Fruit fly (Drosophila melanogaster): Measurements from ENCODE around the gene Set8.

The Set8 gene

DNA sequence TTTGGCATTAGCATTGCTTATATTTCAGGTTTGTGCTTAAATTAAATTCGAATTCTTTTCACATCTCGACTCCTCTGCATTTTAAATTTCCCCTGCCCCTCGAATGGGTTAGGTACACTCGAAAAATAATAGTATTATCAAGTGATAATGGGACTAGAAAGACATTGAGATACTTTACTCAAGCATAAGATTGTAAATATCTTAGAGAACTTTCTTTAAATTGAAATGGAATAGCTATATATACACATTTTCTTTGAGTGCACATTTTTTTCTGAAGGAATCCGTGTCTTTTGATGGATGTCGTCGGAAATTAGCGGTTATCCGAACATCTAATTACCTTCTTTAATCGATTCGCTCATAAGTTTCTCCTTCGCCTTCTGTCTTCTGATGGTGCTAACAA, 4.8 kb upstream of the Set8 start (continued):
- TF ChIP-seq bcd (GFP tag; optimal IDR thresholded peaks at IDR 0.05) (no peak), lov (optimal IDR thresholded peaks at IDR 0.05) (no peak), lov (GFP tag; IDR thresholded peaks at IDR 0.05) (no peak), hb (GFP tag; IDR thresholded peaks at IDR 0.05; ENCODE audit: partially characterized antibody) (no peak), aop (GFP tag; IDR thresholded peaks at IDR 0.05) (no peak), CG10654 (GFP tag; optimal IDR thresholded peaks at IDR 0.05) (no peak), Meics (GFP tag; optimal IDR thresholded peaks at IDR 0.05) (peak; percentile 38), CG1792 (GFP tag; optimal IDR thresholded peaks at IDR 0.05) (no peak), toy (GFP tag; IDR thresholded peaks at IDR 0.05) (no peak), CG14965 (GFP tag; optimal IDR thresholded peaks at IDR 0.05; ENCODE audit: borderline replicate concordance) (no peak), Vsx1 (GFP tag; optimal IDR thresholded peaks at IDR 0.05) (no peak), CG18476 (GFP tag; optimal IDR thresholded peaks at IDR 0.05) (peak; percentile 3), HLHmδ (GFP tag; optimal IDR thresholded peaks at IDR 0.05) (no peak), da (GFP tag; optimal IDR thresholded peaks at IDR 0.05) (no peak), grn (GFP tag; optimal IDR thresholded peaks at IDR 0.05) (no peak), CG33557 (GFP tag; optimal IDR thresholded peaks at IDR 0.05) (no peak), psq (GFP tag; optimal IDR thresholded peaks at IDR 0.05) (no peak), gcm (GFP tag; optimal IDR thresholded peaks at IDR 0.05) (no peak), oc (tag; optimal IDR thresholded peaks at IDR 0.05) (no peak), ind (GFP tag; optimal IDR thresholded peaks at IDR 0.05) (no peak), CG13894 (tag; optimal IDR thresholded peaks at IDR 0.05) (no peak), esg (GFP tag; conservative IDR thresholded peaks at IDR 0.05) (peak; percentile 49), sens (GFP tag) (peak; percentile 84), CG2678 (tag; optimal IDR thresholded peaks at IDR 0.05) (no peak), ac (GFP tag; optimal IDR thresholded peaks at IDR 0.05) (no peak), CG1647 (GFP tag; optimal IDR thresholded peaks at IDR 0.05) (no peak), CG10462 (GFP tag; optimal IDR thresholded peaks at IDR 0.05) (no peak), ato (GFP tag; IDR thresholded peaks at IDR 0.05; ENCODE audit: partially characterized antibody) (no peak), Side (GFP tag; optimal IDR thresholded peaks at IDR 0.05) (no peak), ap (GFP tag; IDR thresholded peaks at IDR 0.05) (no peak), lola (GFP tag; optimal IDR thresholded peaks at IDR 0.05) (peak in 1 of 3 experiments; percentile 12)

dm6 chr3R:14314554-14314953, 1.3 kb upstream of the Set8 start, which contains the start of gene Crz:
Gene Crz, plus strand, starts transcription at chr3R:14314854.
- TF ChIP-seq CG6791 (GFP tag; IDR thresholded peaks at IDR 0.05; ENCODE audit: partially characterized antibody) (peak; percentile 24; the same call in 1 of the 3 replicates), eve (GFP tag; optimal IDR thresholded peaks at IDR 0.05) (no peak), knrl (GFP tag; IDR thresholded peaks at IDR 0.05; ENCODE audit: partially characterized antibody) (0 out of 3 replicates have a peak, but pooled peaks have one; percentile 8)

DNA sequence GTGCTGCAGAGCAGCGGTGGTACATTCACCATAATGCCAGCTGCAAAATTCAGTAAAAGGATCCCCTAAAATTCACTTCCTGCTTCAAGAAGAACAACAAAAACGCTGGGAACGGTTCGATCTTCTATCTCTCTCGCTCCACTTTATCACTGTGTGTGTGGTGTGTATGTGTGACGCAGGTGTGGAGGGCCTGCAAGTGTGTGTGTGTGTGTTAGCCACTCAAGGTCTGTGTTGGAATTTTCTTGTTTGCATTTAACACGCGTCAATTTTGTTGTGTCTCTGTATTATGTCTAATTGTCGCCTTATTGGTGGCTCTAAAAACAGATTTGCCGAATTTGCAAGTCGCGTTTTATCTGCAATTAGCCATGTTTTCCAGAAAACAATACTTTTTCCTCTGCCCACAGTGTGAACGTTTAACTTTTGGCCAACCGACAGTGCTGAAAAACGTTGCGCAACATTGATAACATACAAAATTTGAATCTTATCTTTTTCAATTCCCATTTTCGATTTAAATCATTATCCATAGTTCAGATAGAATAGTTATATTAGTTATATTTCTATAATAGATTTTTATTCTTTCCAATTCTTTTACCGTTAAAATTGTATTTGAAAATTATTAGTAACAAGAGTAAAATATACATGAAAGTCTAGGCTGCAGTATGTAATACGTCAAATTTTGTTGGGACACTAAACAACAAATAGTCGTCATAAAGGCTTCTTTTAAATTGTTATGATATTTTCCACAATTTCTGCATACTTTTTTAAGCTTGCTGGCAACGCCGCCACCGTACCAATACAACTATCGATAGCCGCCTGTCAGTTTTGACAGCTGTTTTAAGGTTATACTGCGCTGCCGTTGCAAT, 10.6 kb downstream of the Set8 start, which contains the start of the genes Afti and ATPsynE:
Gene Afti, minus strand, starts transcription at position 440 of the 863 bp plus-strand sequence.
Gene ATPsynE, plus strand, starts transcription at position 698 of the 863 bp plus-strand sequence.
- TF ChIP-seq chm (GFP tag; IDR thresholded peaks at IDR 0.05) (peak; percentile 37), stwl (tag; optimal IDR thresholded peaks at IDR 0.05) (peak; percentile 79), Dref (GFP tag; IDR thresholded peaks at IDR 0.05) (peak; percentile 82), CG1832 (GFP tag; optimal IDR thresholded peaks at IDR 0.05) (peak; percentile 55), cas (GFP tag; IDR thresholded peaks at IDR 0.05) (0 out of 2 replicates have a peak, but pooled peaks have one; percentile 28), CG7786 (GFP tag; optimal IDR thresholded peaks at IDR 0.05) (peak; percentile 64), aop (GFP tag; IDR thresholded peaks at IDR 0.05) (0 out of 2 replicates have a peak, but pooled peaks have one; percentile 25), CG17328 (GFP tag; IDR thresholded peaks at IDR 0.05) (peak; percentile 51), CG3838 (GFP tag; optimal IDR thresholded peaks at IDR 0.05) (no peak), HLH3B (GFP tag; IDR thresholded peaks at IDR 0.05) (peak; percentile 66), HmgD (GFP tag; optimal IDR thresholded peaks at IDR 0.05) (no peak), Trl (optimal IDR thresholded peaks at IDR 0.05) (no peak), Trl (GFP tag; optimal IDR thresholded peaks at IDR 0.05) (peak; percentile 73), NfI (GFP tag; optimal IDR thresholded peaks at IDR 0.05) (peak; percentile 79), CG33557 (GFP tag; optimal IDR thresholded peaks at IDR 0.05) (no peak), Fer1 (GFP tag; optimal IDR thresholded peaks at IDR 0.05) (peak; percentile 36), CG9876 (GFP tag; optimal IDR thresholded peaks at IDR 0.05) (peak; percentile 62)

All from whole organism, embryonic.